Fruit fly (Drosophila melanogaster) whole organism, embryonic: Measurements from ENCODE around the gene CG43095.

Experiments used
- BEAF-32 ChIP-seq: fragments of 200-800 bp; sonication (Bioruptor generic); optimal IDR thresholded peaks from 3 replicates; lab custom pipeline; 2017; ENCODE audit warnings: missing biosample characterization, missing genetic modification characterization, mild to moderate bottlenecking, moderate library complexity, missing genetic modification reagents
- CG10147 ChIP-seq: fragments of 200-800 bp; sonication (Bioruptor generic); optimal IDR thresholded peaks from 2 replicates; lab custom pipeline; 2019; ENCODE audit warnings: missing biosample characterization, mild to moderate bottlenecking, missing genetic modification characterization, moderate library complexity
- CG13123 ChIP-seq: fragments of 200-800 bp; sonication (Bioruptor generic); optimal IDR thresholded peaks from 2 replicates; lab custom pipeline; 2016; ENCODE audit warnings: missing biosample characterization, missing genetic modification characterization
- CG13296 ChIP-seq: fragments of 200-800 bp; sonication (Bioruptor generic); optimal IDR thresholded peaks from 3 replicates; lab custom pipeline; 2018; ENCODE audit warnings: missing biosample characterization, mild to moderate bottlenecking, missing genetic modification characterization
- CG14014 ChIP-seq: fragments of 200-800 bp; sonication (Bioruptor generic); IDR thresholded peaks from 2 replicates; pipeline ENCODE4 v1.3.6; 2022; ENCODE audit warnings: missing biosample characterization, missing genetic modification characterization
- CG1603 ChIP-seq: fragments of 200-800 bp; sonication (Bioruptor generic); optimal IDR thresholded peaks from 2 replicates; lab custom pipeline; 2019; ENCODE audit warnings: missing biosample characterization, mild to moderate bottlenecking, missing genetic modification characterization, moderate library complexity
- CG16813 ChIP-seq: fragments of 200-800 bp; sonication (Bioruptor generic); IDR thresholded peaks from 3 replicates; pipeline ENCODE4 v1.3.6; 2022; ENCODE audit warnings: missing biosample characterization, missing genetic modification characterization; ENCODE audit not compliant: partially characterized antibody
- CG17361 ChIP-seq: fragments of 200-800 bp; sonication (Bioruptor generic); IDR thresholded peaks from 3 replicates; pipeline ENCODE4 v1.3.6; 2022; ENCODE audit warnings: missing biosample characterization, missing genetic modification characterization
- CG18764 ChIP-seq: fragments of 200-800 bp; sonication (Bioruptor generic); optimal IDR thresholded peaks from 3 replicates; lab custom pipeline; 2016; ENCODE audit warnings: missing biosample characterization, missing genetic modification characterization
- CG3847 ChIP-seq: fragments of 200-800 bp; sonication (Bioruptor generic); IDR thresholded peaks from 2 replicates; pipeline ENCODE4 v1.3.6; 2022; ENCODE audit warnings: missing biosample characterization, missing genetic modification characterization
- CG4854 ChIP-seq: fragments of 200-800 bp; sonication (Bioruptor generic); optimal IDR thresholded peaks from 2 replicates; lab custom pipeline; 2016; ENCODE audit warnings: missing biosample characterization, missing genetic modification characterization, inconsistent platforms
- CG6791 ChIP-seq: fragments of 200-800 bp; sonication (Bioruptor generic); IDR thresholded peaks from 3 replicates; pipeline ENCODE4 v1.3.6; 2022; ENCODE audit warnings: missing biosample characterization, missing genetic modification characterization; ENCODE audit not compliant: partially characterized antibody
- CG7357 ChIP-seq: fragments of 200-800 bp; sonication (Bioruptor generic); IDR thresholded peaks from 3 replicates; pipeline ENCODE4 v1.3.6; 2022; ENCODE audit warnings: missing biosample characterization, missing genetic modification characterization
- CG7372 ChIP-seq: fragments of 200-800 bp; sonication (Bioruptor generic); IDR thresholded peaks from 2 replicates; pipeline ENCODE4 v1.3.6; 2022; ENCODE audit warnings: missing biosample characterization, missing genetic modification characterization
- CG9215 ChIP-seq: fragments of 200-800 bp; sonication (Bioruptor generic); IDR thresholded peaks from 2 replicates; pipeline ENCODE4 v1.3.6; 2022; ENCODE audit warnings: missing biosample characterization, missing genetic modification characterization
- CG9609 ChIP-seq: fragments of 200-800 bp; sonication (Bioruptor generic); optimal IDR thresholded peaks from 3 replicates; lab custom pipeline; 2016; ENCODE audit warnings: missing biosample characterization, missing genetic modification characterization
- CG9727 ChIP-seq: fragments of 200-800 bp; sonication (Bioruptor generic); optimal IDR thresholded peaks from 3 replicates; lab custom pipeline; 2017; ENCODE audit warnings: missing biosample characterization, mild to moderate bottlenecking, missing genetic modification characterization
- CG9817 ChIP-seq: fragments of 200-800 bp; sonication (Bioruptor generic); optimal IDR thresholded peaks from 2 replicates; lab custom pipeline; 2018; ENCODE audit warnings: missing biosample characterization, mild to moderate bottlenecking, missing genetic modification characterization, moderate library complexity
- Dbx ChIP-seq: fragments of 200-800 bp; sonication (Bioruptor generic); IDR thresholded peaks from 3 replicates; pipeline ENCODE4 v1.3.6; 2022; ENCODE audit warnings: missing biosample characterization, missing genetic modification characterization
- Dref ChIP-seq: fragments of 200-800 bp; sonication (Bioruptor generic); IDR thresholded peaks from 2 replicates; pipeline ENCODE4 v1.3.6; 2022; ENCODE audit warnings: missing biosample characterization, missing genetic modification characterization
- Ets97D ChIP-seq: fragments of 200-800 bp; sonication (Bioruptor generic); optimal IDR thresholded peaks from 3 replicates; lab custom pipeline; 2016; ENCODE audit warnings: missing biosample characterization, missing genetic modification characterization
- MTF-1 ChIP-seq: fragments of 200-800 bp; sonication (Bioruptor generic); optimal IDR thresholded peaks from 2 replicates; lab custom pipeline; 2018; ENCODE audit warnings: missing biosample characterization, mild to moderate bottlenecking, missing genetic modification characterization, borderline replicate concordance
- Oli ChIP-seq: fragments of 200-800 bp; sonication (Bioruptor generic); optimal IDR thresholded peaks from 2 replicates; lab custom pipeline; 2018; ENCODE audit warnings: missing biosample characterization, mild to moderate bottlenecking, missing genetic modification characterization, moderate library complexity
- Opbp ChIP-seq: fragments of 200-800 bp; sonication (Bioruptor generic); IDR thresholded peaks from 3 replicates; pipeline ENCODE4 v1.3.6; 2022; ENCODE audit warnings: missing biosample characterization, missing genetic modification characterization; ENCODE audit not compliant: partially characterized antibody
- Rfx ChIP-seq: fragments of 200-800 bp; sonication (Bioruptor generic); IDR thresholded peaks from 2 replicates; pipeline ENCODE4 v1.3.6; 2022; ENCODE audit warnings: missing biosample characterization, missing genetic modification characterization
- Rx ChIP-seq: fragments of 200-800 bp; sonication (Bioruptor generic); IDR thresholded peaks from 2 replicates; pipeline ENCODE4 v1.3.6; 2022; ENCODE audit warnings: missing biosample characterization, missing genetic modification characterization
- Sry-δ ChIP-seq: fragments of 200-800 bp; sonication (Bioruptor generic); optimal IDR thresholded peaks from 2 replicates; lab custom pipeline; 2016; ENCODE audit warnings: missing biosample characterization, missing genetic modification characterization
- Trl ChIP-seq, 3 experiments: fragments of >200 bp in 2 of 3; fragments of 200-800 bp in 1 of 3; sonication (Bioruptor generic) in 1 of 3; optimal IDR thresholded peaks; 2 replicates in 1 of 3; 3 replicates in 2 of 3; lab custom pipeline; 2016 to 2017; ENCODE audit warnings: missing biosample characterization in 1 of 3, missing genetic modification characterization in 1 of 3
- bsh ChIP-seq, 2 experiments: fragments of 200-800 bp; sonication (Bioruptor generic); optimal IDR thresholded peaks; 2 replicates each; lab custom pipeline; 2017 to 2018; ENCODE audit warnings: mild to moderate bottlenecking in 2 of 2, missing biosample characterization in 2 of 2, missing genetic modification characterization in 2 of 2, moderate library complexity in 1 of 2
- cg ChIP-seq: fragments of 200-800 bp; sonication (Bioruptor generic); optimal IDR thresholded peaks from 3 replicates; lab custom pipeline; 2019; ENCODE audit warnings: missing biosample characterization, mild to moderate bottlenecking, missing genetic modification characterization, moderate library complexity
- dati ChIP-seq: fragments of 200-800 bp; sonication (Bioruptor generic); IDR thresholded peaks from 2 replicates; pipeline ENCODE4 v1.3.6; 2022; ENCODE audit warnings: missing biosample characterization, missing genetic modification characterization
- dpn ChIP-seq, 2 experiments: fragments of 200-800 bp; sonication (Bioruptor generic); optimal IDR thresholded peaks; 3 replicates each; lab custom pipeline; 2016; ENCODE audit warnings: missing biosample characterization in 2 of 2, missing genetic modification characterization in 2 of 2
- ewg ChIP-seq: fragments of 200-800 bp; sonication (Bioruptor generic); optimal IDR thresholded peaks from 3 replicates; lab custom pipeline; 2017; ENCODE audit warnings: mild to moderate bottlenecking, missing biosample characterization, missing genetic modification reagents, missing genetic modification characterization
- fd102C ChIP-seq: fragments of 200-800 bp; sonication (Bioruptor generic); optimal IDR thresholded peaks from 2 replicates; lab custom pipeline; 2018; ENCODE audit warnings: missing biosample characterization, mild to moderate bottlenecking, missing genetic modification characterization, moderate library complexity
- fd64A ChIP-seq: fragments of 200-800 bp; sonication (Bioruptor generic); optimal IDR thresholded peaks from 3 replicates; lab custom pipeline; 2018; ENCODE audit warnings: missing biosample characterization, mild to moderate bottlenecking, missing genetic modification characterization
- inv ChIP-seq: fragments of 200-800 bp; sonication (Bioruptor generic); IDR thresholded peaks from 2 replicates; pipeline ENCODE4 v1.3.6; 2022; ENCODE audit warnings: missing biosample characterization, missing genetic modification characterization; ENCODE audit not compliant: partially characterized antibody
- kni ChIP-seq: fragments of 200-800 bp; sonication (Bioruptor generic); optimal IDR thresholded peaks from 3 replicates; lab custom pipeline; 2017; ENCODE audit warnings: mild to moderate bottlenecking, missing biosample characterization, missing genetic modification reagents, missing genetic modification characterization
- knrl ChIP-seq: fragments of 200-800 bp; sonication (Bioruptor generic); IDR thresholded peaks from 3 replicates; pipeline ENCODE4 v1.3.6; 2022; ENCODE audit warnings: missing biosample characterization, missing genetic modification characterization; ENCODE audit not compliant: partially characterized antibody
- nerfin-2 ChIP-seq: fragments of 200-800 bp; sonication (Bioruptor generic); IDR thresholded peaks from 2 replicates; pipeline ENCODE4 v1.3.6; 2022; ENCODE audit warnings: missing biosample characterization, missing genetic modification characterization; ENCODE audit not compliant: partially characterized antibody
- p53 ChIP-seq: fragments of 200-800 bp; sonication (Bioruptor generic); optimal IDR thresholded peaks from 2 replicates; lab custom pipeline; 2016; ENCODE audit warnings: missing biosample characterization, missing genetic modification characterization
- psq ChIP-seq: fragments of 200-800 bp; sonication (Bioruptor generic); optimal IDR thresholded peaks from 2 replicates; lab custom pipeline; 2017; ENCODE audit warnings: missing biosample characterization, missing genetic modification characterization
- sens ChIP-seq: fragments of 200-800 bp; sonication (Bioruptor generic); peaks from one replicate; lab custom pipeline; 2016; ENCODE audit warnings: missing biosample characterization, missing genetic modification characterization
- sr ChIP-seq: fragments of 200-800 bp; sonication (Bioruptor generic); IDR thresholded peaks from 3 replicates; pipeline ENCODE4 v1.3.6; 2022; ENCODE audit warnings: missing biosample characterization, missing genetic modification characterization
- ttk ChIP-seq: fragments of 200-800 bp; sonication (Bioruptor generic); IDR thresholded peaks from 2 replicates; pipeline ENCODE4 v2.1.2; 2022; ENCODE audit warnings: missing biosample characterization, missing genetic modification characterization
- tup ChIP-seq: fragments of 200-800 bp; sonication (Bioruptor generic); optimal IDR thresholded peaks from 2 replicates; lab custom pipeline; 2016; ENCODE audit warnings: missing biosample characterization, mild to moderate bottlenecking, missing genetic modification characterization, moderate library complexity
- unc-4 ChIP-seq: fragments of 200-800 bp; sonication (Bioruptor generic); IDR thresholded peaks from 2 replicates; pipeline ENCODE4 v1.3.6; 2022; ENCODE audit warnings: missing biosample characterization, missing genetic modification characterization; ENCODE audit not compliant: partially characterized antibody
- zf30C ChIP-seq: fragments of 200-800 bp; sonication (Bioruptor generic); optimal IDR thresholded peaks from 3 replicates; lab custom pipeline; 2018; ENCODE audit warnings: missing biosample characterization, mild to moderate bottlenecking, missing genetic modification characterization
- zfh2 ChIP-seq: fragments of 200-800 bp; sonication (Bioruptor generic); optimal IDR thresholded peaks from 2 replicates; lab custom pipeline; 2016; ENCODE audit warnings: missing biosample characterization, missing genetic modification characterization

The CG43095 gene

DNA sequence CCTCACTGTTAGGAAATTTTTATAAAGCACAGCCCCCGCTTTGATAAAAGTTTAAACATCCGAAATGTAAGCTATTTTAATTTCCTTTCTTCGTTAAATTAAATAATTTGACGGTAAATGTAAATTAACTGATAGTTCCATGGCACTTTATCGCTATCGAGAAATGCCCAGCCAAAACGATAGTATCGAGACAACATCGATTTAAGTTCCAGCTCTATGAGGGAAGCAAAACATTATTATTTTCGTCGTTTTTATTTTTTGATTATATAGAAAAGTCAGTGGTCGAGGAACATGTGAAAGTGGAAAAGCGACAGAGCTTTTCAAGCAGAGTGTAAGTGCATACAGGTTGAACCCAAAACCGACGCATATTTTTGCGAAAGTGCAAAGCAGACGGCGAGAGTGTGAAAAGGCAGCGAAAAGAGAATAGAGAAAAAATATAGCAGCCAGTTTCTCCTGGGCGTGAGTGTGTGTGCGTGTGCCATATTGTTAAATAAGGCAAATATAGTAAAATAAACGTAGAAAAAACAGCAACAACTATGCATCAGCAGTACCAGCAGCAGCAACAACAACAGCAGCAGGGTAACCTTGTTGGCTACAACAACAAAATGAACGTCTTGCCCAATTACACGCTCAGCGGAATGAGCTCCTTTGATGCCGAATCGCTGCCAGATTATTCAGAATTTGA, 44.7 kb downstream of the CG43095 start, which contains the start of gene CG45049 (continued):
- TF ChIP-seq zfh2 (GFP tag; lab: Kevin White, UChicago) (peak; percentile 10), MTF-1 (GFP tag; lab: Kevin White, UChicago) (no peak), fd102C (GFP tag; lab: Kevin White, UChicago) (no peak), kni (peak; percentile 40), Sry-δ (GFP tag; lab: Kevin White, UChicago) (peak; percentile 89), CG7372 (GFP tag; lab: Robert Waterston, UW) (no peak), CG1603 (peak; percentile 26), psq (GFP tag; lab: Kevin White, UChicago) (peak; percentile 46), CG13296 (GFP tag; lab: Kevin White, UChicago) (no peak), ttk (GFP tag; lab: Robert Waterston, UW) (no peak), knrl (GFP tag; lab: Robert Waterston, UW) (peak; percentile 91), CG9215 (no peak), Trl (optimal IDR thresholded peaks at IDR 0.05; lab: Kevin White, UChicago) (peak in 1 of 2 experiments; percentile 69), Trl (GFP tag; optimal IDR thresholded peaks at IDR 0.05; lab: Kevin White, UChicago) (no peak), CG7357 (GFP tag; lab: Robert Waterston, UW) (no peak), CG17361 (GFP tag; lab: Robert Waterston, UW) (peak; percentile 31; the same call in 1 of the 3 replicates), CG9817 (tag; lab: Kevin White, UChicago) (no peak), CG14014 (GFP tag; lab: Robert Waterston, UW) (no peak), fd64A (no peak), Dref (GFP tag; lab: Robert Waterston, UW) (peak; percentile 63), inv (peak; percentile 89), zf30C (no peak), Oli (tag; lab: Kevin White, UChicago) (no peak), ewg (GFP tag; lab: Kevin White, UChicago) (no peak), p53 (GFP tag; lab: Kevin White, UChicago) (no peak), Rx (GFP tag; lab: Robert Waterston, UW) (no peak), unc-4 (peak; percentile 78), Rfx (GFP tag; lab: Robert Waterston, UW) (no peak), sr (GFP tag; lab: Robert Waterston, UW) (peak; percentile 35; the same call in 1 of the 3 replicates), bsh (GFP tag; optimal IDR thresholded peaks at IDR 0.05; lab: Kevin White, UChicago) (no peak), CG13123 (no peak), Dbx (GFP tag; lab: Robert Waterston, UW) (no peak), nerfin-2 (GFP tag; lab: Robert Waterston, UW) (peak; percentile 87), Ets97D (GFP tag; lab: Kevin White, UChicago) (peak; percentile 6), dati (GFP tag; lab: Robert Waterston, UW) (no peak), CG3847 (0 out of 2 replicates have a peak, but pooled peaks have one; percentile 37), dpn (GFP tag; optimal IDR thresholded peaks at IDR 0.05; lab: Kevin White, UChicago) (peak in 1 of 2 experiments; percentile 31), tup (no peak), CG16813 (peak; percentile 90), CG9609 (GFP tag; lab: Kevin White, UChicago) (no peak), CG18764 (GFP tag; lab: Kevin White, UChicago) (no peak), CG4854 (GFP tag; lab: Kevin White, UChicago) (no peak), CG6791 (GFP tag; lab: Robert Waterston, UW) (peak; percentile 95), CG10147 (GFP tag; lab: Kevin White, UChicago) (no peak), Opbp (GFP tag; lab: Robert Waterston, UW) (peak; percentile 94), BEAF-32 (GFP tag; lab: Kevin White, UChicago) (peak; percentile 84), CG9727 (GFP tag; lab: Kevin White, UChicago) (no peak), sens (GFP tag; lab: Kevin White, UChicago) (peak; percentile 83), cg (GFP tag; lab: Kevin White, UChicago) (peak; percentile 80)
